Worm (Caenorhabditis elegans) whole organism, late embryonic: ENCODE results near the gene Y70G10A.3.
"Not testable (repeated sequence)": the region's sequence is repeated elsewhere in the genome, so short reads cannot be mapped to it uniquely, and the experiment has no call there.

Experiments used
- F13H6.1 ChIP-seq: sonication (generic microtip); optimal IDR thresholded peaks from 2 replicates; lab custom pipeline; 2016; ENCODE audit warnings: missing genetic modification characterization, missing compliant biosample characterization
- K02D7.2 ChIP-seq: sonication (generic microtip); optimal IDR thresholded peaks from 2 replicates; lab custom pipeline; 2017; ENCODE audit warnings: mild to moderate bottlenecking, missing genetic modification characterization, missing compliant biosample characterization
- Y22D7AL.16 ChIP-seq: sonication (generic microtip); optimal IDR thresholded peaks from 2 replicates; lab custom pipeline; 2016; ENCODE audit warnings: missing genetic modification characterization, missing compliant biosample characterization
- ahr-1 ChIP-seq: sonication (generic microtip); optimal IDR thresholded peaks from 2 replicates; lab custom pipeline; 2016; ENCODE audit warnings: missing genetic modification characterization, missing compliant biosample characterization
- ceh-14 ChIP-seq: sonication (generic microtip); optimal IDR thresholded peaks from 2 replicates; lab custom pipeline; 2016; ENCODE audit warnings: missing genotype, missing genetic modification characterization, missing compliant biosample characterization
- ceh-2 ChIP-seq: sonication (generic microtip); optimal IDR thresholded peaks from 2 replicates; lab custom pipeline; 2016; ENCODE audit warnings: missing genotype, missing genetic modification characterization, missing compliant biosample characterization
- ceh-30 ChIP-seq: fragments of 150-350 bp; optimal IDR thresholded peaks from 2 replicates; lab custom pipeline; 2014; ENCODE audit warnings: missing biosample characterization, missing genetic modification characterization
- ceh-31 ChIP-seq: sonication (generic microtip); optimal IDR thresholded peaks from 2 replicates; lab custom pipeline; 2016; ENCODE audit warnings: missing genetic modification characterization, missing compliant biosample characterization
- ceh-34 ChIP-seq: sonication (generic microtip); optimal IDR thresholded peaks from 2 replicates; lab custom pipeline; 2016; ENCODE audit warnings: mild to moderate bottlenecking, missing genetic modification characterization, missing compliant biosample characterization
- ceh-45 ChIP-seq: fragments of 200-800 bp; sonication (Bioruptor generic); IDR thresholded peaks from 2 replicates; pipeline ENCODE4 v1.3.6; 2022; ENCODE audit warnings: missing genetic modification reagents, missing genetic modification characterization, missing compliant biosample characterization
- ceh-48 ChIP-seq: sonication (generic microtip); optimal IDR thresholded peaks from 2 replicates; lab custom pipeline; 2016; ENCODE audit warnings: missing genetic modification characterization, inconsistent platforms, missing compliant biosample characterization
- ceh-9 ChIP-seq: sonication (generic microtip); optimal IDR thresholded peaks from 2 replicates; lab custom pipeline; 2016; ENCODE audit warnings: mild to moderate bottlenecking, missing genetic modification characterization, inconsistent platforms, missing compliant biosample characterization
- che-1 ChIP-seq: sonication (generic microtip); optimal IDR thresholded peaks from 2 replicates; lab custom pipeline; 2016; ENCODE audit warnings: mild to moderate bottlenecking, missing genetic modification characterization, missing compliant biosample characterization
- dve-1 ChIP-seq: sonication (generic microtip); optimal IDR thresholded peaks from 2 replicates; lab custom pipeline; 2017; ENCODE audit warnings: antibody characterized with exemption, mild to moderate bottlenecking, missing genetic modification characterization, missing compliant biosample characterization
- elt-2 ChIP-seq: sonication (generic microtip); optimal IDR thresholded peaks from 2 replicates; lab custom pipeline; 2016; ENCODE audit warnings: missing genetic modification reagents, missing genetic modification characterization, missing compliant biosample characterization
- elt-4 ChIP-seq: sonication (generic microtip); optimal IDR thresholded peaks from 2 replicates; lab custom pipeline; 2016; ENCODE audit warnings: missing genetic modification characterization, missing compliant biosample characterization
- eyg-1 ChIP-seq: sonication (generic microtip); optimal IDR thresholded peaks from 2 replicates; lab custom pipeline; 2016; ENCODE audit warnings: missing genotype, missing genetic modification characterization, missing compliant biosample characterization
- fax-1 ChIP-seq: sonication (generic microtip); optimal IDR thresholded peaks from 2 replicates; lab custom pipeline; 2016; ENCODE audit warnings: missing genotype, missing genetic modification characterization, missing compliant biosample characterization
- fkh-6 ChIP-seq: sonication (generic microtip); optimal IDR thresholded peaks from 2 replicates; lab custom pipeline; 2016; ENCODE audit warnings: missing genetic modification characterization, missing compliant biosample characterization
- gmeb-2 ChIP-seq: sonication (generic microtip); optimal IDR thresholded peaks from 2 replicates; lab custom pipeline; 2016; ENCODE audit warnings: missing genetic modification characterization, inconsistent platforms, missing compliant biosample characterization
- hlh-15 ChIP-seq: sonication (generic microtip); optimal IDR thresholded peaks from 2 replicates; lab custom pipeline; 2016; ENCODE audit warnings: missing genetic modification characterization, missing compliant biosample characterization
- hlh-30 ChIP-seq: sonication (generic microtip); optimal IDR thresholded peaks from 2 replicates; lab custom pipeline; 2017; ENCODE audit warnings: antibody characterized with exemption, missing genetic modification characterization, missing compliant biosample characterization; ENCODE audit not compliant: insufficient read depth
- lim-6 ChIP-seq: sonication (generic microtip); optimal IDR thresholded peaks from 2 replicates; lab custom pipeline; 2016; ENCODE audit warnings: missing genetic modification characterization, missing compliant biosample characterization
- nfya-1 ChIP-seq: sonication (generic microtip); optimal IDR thresholded peaks from 2 replicates; lab custom pipeline; 2017; ENCODE audit warnings: missing genetic modification characterization, mild to moderate bottlenecking, missing compliant biosample characterization, antibody characterized with exemption, moderate library complexity
- npax-4 ChIP-seq: sonication (generic microtip); optimal IDR thresholded peaks from 2 replicates; lab custom pipeline; 2016; ENCODE audit warnings: missing genetic modification characterization, missing compliant biosample characterization
- odd-2 ChIP-seq: sonication (generic microtip); optimal IDR thresholded peaks from 2 replicates; lab custom pipeline; 2017; ENCODE audit warnings: antibody characterized with exemption, mild to moderate bottlenecking, missing genetic modification characterization, missing compliant biosample characterization
- pag-3 ChIP-seq: sonication (generic microtip); optimal IDR thresholded peaks from 2 replicates; lab custom pipeline; 2016; ENCODE audit warnings: missing compliant biosample characterization, missing genetic modification characterization, borderline replicate concordance
- pha-2 ChIP-seq: sonication (generic microtip); optimal IDR thresholded peaks from 2 replicates; lab custom pipeline; 2017; ENCODE audit warnings: mild to moderate bottlenecking, missing genetic modification characterization, missing compliant biosample characterization
- pros-1 ChIP-seq: fragments of 150-350 bp; optimal IDR thresholded peaks from 2 replicates; lab custom pipeline; 2014; ENCODE audit warnings: missing biosample characterization, missing genetic modification reagents, missing genetic modification characterization
- ref-2 ChIP-seq: sonication (generic microtip); optimal IDR thresholded peaks from 2 replicates; lab custom pipeline; 2016; ENCODE audit warnings: missing genetic modification characterization, missing compliant biosample characterization
- rnt-1 ChIP-seq: sonication (generic microtip); optimal IDR thresholded peaks from 2 replicates; lab custom pipeline; 2016; ENCODE audit warnings: missing genetic modification characterization, missing compliant biosample characterization
- sdc-2 ChIP-seq: sonication (generic microtip); optimal IDR thresholded peaks from 2 replicates; lab custom pipeline; 2016; ENCODE audit warnings: missing genotype, missing genetic modification characterization, missing compliant biosample characterization
- sox-2 ChIP-seq: fragments of 200-800 bp; sonication (Bioruptor generic); IDR thresholded peaks from 2 replicates; pipeline ENCODE4 v1.3.6; 2022; ENCODE audit warnings: missing genetic modification reagents, missing genetic modification characterization, missing compliant biosample characterization
- sox-4 ChIP-seq: sonication (generic microtip); optimal IDR thresholded peaks from 2 replicates; lab custom pipeline; 2017; ENCODE audit warnings: mild to moderate bottlenecking, missing genetic modification characterization, inconsistent platforms, missing compliant biosample characterization
- tbx-2 ChIP-seq: sonication (generic microtip); optimal IDR thresholded peaks from 2 replicates; lab custom pipeline; 2016; ENCODE audit warnings: missing genetic modification characterization, missing compliant biosample characterization
- unc-3 ChIP-seq, 2 experiments: fragments of 200-800 bp in 1 of 2; sonication (Bioruptor generic) in 1 of 2; sonication (generic microtip) in 1 of 2; conservative IDR thresholded peaks in 1 of 2; optimal IDR thresholded peaks in 1 of 2; 2 replicates each; pipeline versions ENCODE4 v1.3.6 to Lab custom; 2016 to 2022; ENCODE audit warnings: missing compliant biosample characterization in 2 of 2, missing genetic modification characterization in 2 of 2, missing genetic modification reagents in 1 of 2
- unc-42 ChIP-seq: sonication (generic microtip); optimal IDR thresholded peaks from 2 replicates; lab custom pipeline; 2016; ENCODE audit warnings: missing genotype, missing genetic modification characterization, missing compliant biosample characterization
- unc-55 ChIP-seq: sonication (generic microtip); optimal IDR thresholded peaks from 2 replicates; lab custom pipeline; 2017; ENCODE audit warnings: missing biosample characterization, missing genetic modification reagents, missing genetic modification characterization
- unc-86 ChIP-seq: sonication (generic microtip); optimal IDR thresholded peaks from 2 replicates; lab custom pipeline; 2016; ENCODE audit warnings: missing genetic modification characterization, missing compliant biosample characterization
- zip-5 ChIP-seq: sonication (generic microtip); optimal IDR thresholded peaks from 2 replicates; lab custom pipeline; 2016; ENCODE audit warnings: missing genetic modification characterization, missing compliant biosample characterization
- ztf-16 ChIP-seq: sonication (generic microtip); optimal IDR thresholded peaks from 2 replicates; lab custom pipeline; 2017; ENCODE audit warnings: missing genetic modification characterization, missing compliant biosample characterization

Gene Y70G10A.3

DNA sequence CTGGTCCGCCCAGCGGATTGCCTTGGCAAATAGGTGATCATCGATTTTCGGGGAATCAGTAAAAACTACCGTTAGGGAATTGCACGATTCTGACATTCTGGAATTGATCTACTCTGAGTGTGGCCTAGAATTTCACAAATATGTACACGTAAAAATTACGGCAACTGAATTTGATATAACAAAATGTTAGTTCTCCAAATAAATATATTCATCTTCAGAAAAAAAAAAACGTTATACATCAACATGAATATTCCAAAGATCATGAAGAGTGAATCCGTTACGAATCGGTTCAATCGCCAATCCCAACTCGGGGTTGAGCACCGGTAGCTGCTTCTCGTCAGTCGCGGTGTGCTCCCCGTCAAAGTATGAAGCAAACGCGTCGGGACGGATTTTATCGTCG lies 19.7 kb downstream of the Y70G10A.3 start, which contains the start of gene rip-1:
rip-1 (minus strand) TSS at position 101 of the 400 bp plus-strand sequence.
- TF ChIP-seq pha-2 (tag; lab: Kevin White, UChicago) (no peak), sdc-2 (tag; lab: Kevin White, UChicago) (no peak), zip-5 (tag; lab: Kevin White, UChicago) (no peak), tbx-2 (tag; lab: Kevin White, UChicago) (no peak), hlh-15 (tag; lab: Kevin White, UChicago) (no peak), nfya-1 (tag; lab: Kevin White, UChicago) (no peak), elt-4 (tag; lab: Kevin White, UChicago) (no peak), npax-4 (tag; lab: Kevin White, UChicago) (no peak), eyg-1 (tag; lab: Kevin White, UChicago) (no peak), lim-6 (tag; lab: Kevin White, UChicago) (no peak), pros-1 (tag; lab: Kevin White, UChicago) (no peak), ceh-2 (tag; lab: Kevin White, UChicago) (no peak), unc-86 (tag; lab: Kevin White, UChicago) (no peak)

ce11 chrIII:10261256-10261655 lies 22.4 kb downstream of the Y70G10A.3 start:
- TF ChIP-seq eyg-1 (tag; lab: Kevin White, UChicago) = no peak
- TF ChIP-seq unc-3 (GFP tag; conservative IDR thresholded peaks at IDR 0.05; lab: Robert Waterston, UW) = no peak
- TF ChIP-seq unc-3 (tag; optimal IDR thresholded peaks at IDR 0.05; lab: Kevin White, UChicago) = no peak
- no peak for TF ChIP-seq lim-6 (tag; lab: Kevin White, UChicago)
- TF ChIP-seq K02D7.2 = no peak
- TF ChIP-seq, all 69 proteins: peak for 0

ce11 chrIII:10261682-10262081 lies 22.8 kb downstream of the Y70G10A.3 start, which contains the start of gene bbs-5:
bbs-5 (minus strand) TSS chrIII:10261782.
- TF ChIP-seq ceh-14 (no peak), dve-1 (no peak), unc-86 (tag; lab: Kevin White, UChicago) (no peak), nfya-1 (tag; lab: Kevin White, UChicago) (no peak), pag-3 (no peak), ztf-16 (tag; lab: Kevin White, UChicago) (no peak), zip-5 (tag; lab: Kevin White, UChicago) (no peak), ceh-34 (tag; lab: Kevin White, UChicago) (no peak), ceh-48 (tag; lab: Kevin White, UChicago) (no peak), pros-1 (tag; lab: Kevin White, UChicago) (no peak), fax-1 (tag; lab: Kevin White, UChicago) (no peak)

- not testable (repeated sequence) for TF ChIP-seq unc-86 (tag; lab: Kevin White, UChicago); ref-2; ceh-9 (tag; lab: Kevin White, UChicago)
These were observed 27.9 kb downstream of the Y70G10A.3 start, which contains the start of gene inpp-4B for ce11 chrIII:10266824-10267223. inpp-4B (minus strand) TSS chrIII:10266877.

DNA sequence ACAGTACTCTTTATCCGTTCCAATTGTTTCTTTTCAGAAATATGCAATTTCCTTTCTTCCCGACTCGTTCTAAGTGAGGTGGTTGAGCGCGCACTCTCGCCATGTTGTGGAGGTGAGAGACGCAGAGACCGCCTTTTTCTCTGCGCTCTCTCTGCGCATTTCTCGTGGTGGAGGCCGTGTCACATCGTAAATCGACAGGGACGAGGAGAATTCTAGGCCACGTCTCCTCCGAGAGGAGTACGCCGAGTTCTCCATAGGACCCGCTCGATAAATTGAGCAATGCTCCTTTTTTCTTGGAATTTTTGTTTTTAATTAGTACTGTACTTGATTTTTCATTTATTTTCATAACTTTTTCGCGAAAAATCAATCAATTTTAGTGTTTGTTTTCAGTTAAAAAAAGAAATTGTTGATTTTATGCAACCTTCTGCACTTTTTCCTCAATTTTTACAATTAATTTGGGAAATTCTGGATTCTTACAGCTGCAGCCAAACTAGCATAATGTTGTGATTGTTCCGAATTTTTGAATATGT lies 31.9 kb downstream of the Y70G10A.3 start, which contains the start of gene cnk-1:
cnk-1 (plus strand) TSS at position 480 of the 530 bp plus-strand sequence.
- TF ChIP-seq ceh-34 (tag; lab: Kevin White, UChicago) (peak; percentile 62), elt-2 (tag; lab: Kevin White, UChicago) (peak; percentile 26), K02D7.2 (no peak), ceh-45 (GFP tag; lab: Robert Waterston, UW) (peak; percentile 67; the same call in 1 of the 2 replicates), unc-42 (tag; lab: Kevin White, UChicago) (peak; percentile 34), F13H6.1 (tag; lab: Kevin White, UChicago) (peak; percentile 28), lim-6 (tag; lab: Kevin White, UChicago) (peak; percentile 39), che-1 (tag; lab: Kevin White, UChicago) (no peak), ceh-30 (tag; lab: Kevin White, UChicago) (no peak), fkh-6 (tag; lab: Kevin White, UChicago) (peak; percentile 31), unc-86 (tag; lab: Kevin White, UChicago) (no peak), sox-2 (GFP tag; lab: Robert Waterston, UW) (peak; percentile 41), Y22D7AL.16 (tag; lab: Kevin White, UChicago) (no peak), ahr-1 (no peak), fax-1 (tag; lab: Kevin White, UChicago) (peak; percentile 10), ceh-48 (tag; lab: Kevin White, UChicago) (no peak), gmeb-2 (tag; lab: Kevin White, UChicago) (no peak), hlh-30 (tag; lab: Kevin White, UChicago) (no peak), nfya-1 (tag; lab: Kevin White, UChicago) (no peak), odd-2 (tag; lab: Kevin White, UChicago) (no peak), zip-5 (tag; lab: Kevin White, UChicago) (peak; percentile 30), ceh-14 (peak; percentile 43), ceh-31 (tag; lab: Kevin White, UChicago) (peak; percentile 94), unc-55 (no peak), rnt-1 (peak; percentile 51), sox-4 (tag; lab: Kevin White, UChicago) (no peak)
